Worm (Caenorhabditis elegans) whole organism, mixed stage, embryonic: ENCODE measurements around the gene C16E9.2.

ENCODE experiments used
- elt-1 ChIP-seq: sonication (generic microtip); optimal IDR thresholded peaks from 2 replicates; lab custom pipeline; 2017; ENCODE audit warnings: missing genetic modification characterization, mild to moderate bottlenecking, missing compliant biosample characterization, antibody characterized with exemption, moderate library complexity, borderline replicate concordance; ENCODE audit not compliant: insufficient read depth
- mls-2 ChIP-seq: sonication (generic microtip); optimal IDR thresholded peaks from 2 replicates; lab custom pipeline; 2016; ENCODE audit warnings: mild to moderate bottlenecking, missing genetic modification characterization, moderate library complexity, missing compliant biosample characterization
- nhr-76 ChIP-seq: sonication (generic microtip); optimal IDR thresholded peaks from 2 replicates; lab custom pipeline; 2017; ENCODE audit warnings: missing biosample characterization, missing genetic modification characterization
- snpc-4 ChIP-seq: fragments of 150-350 bp; optimal IDR thresholded peaks from 2 replicates; lab custom pipeline; 2014; ENCODE audit warnings: missing biosample characterization, missing genetic modification characterization
- unc-39 ChIP-seq: fragments of 150-350 bp; optimal IDR thresholded peaks from 2 replicates; lab custom pipeline; 2014; ENCODE audit warnings: missing biosample characterization, missing genetic modification characterization

DNA sequence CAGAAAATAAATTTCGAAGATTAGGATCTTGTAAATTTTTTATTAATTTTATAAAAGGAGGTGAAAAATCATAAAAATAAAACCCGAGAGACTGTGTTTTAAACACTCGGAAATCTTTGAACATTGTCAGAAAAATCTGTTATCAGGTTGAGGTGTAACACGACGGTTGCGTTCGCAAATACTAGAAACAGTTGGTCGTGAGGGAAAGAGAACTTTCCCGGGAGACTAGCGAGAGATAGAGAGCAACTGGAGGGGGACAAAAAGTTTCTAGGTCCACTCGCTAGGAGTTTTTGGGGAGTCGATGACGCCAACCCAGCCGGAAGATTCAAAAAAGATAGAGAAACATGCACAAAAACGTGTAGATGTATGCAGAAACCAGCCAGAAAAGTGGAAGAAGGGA lies 26.8 kb downstream of the C16E9.2 start:
- TF ChIP-seq unc-39 (tag; lab: Kevin White, UChicago) (no peak), nhr-76 (tag; lab: Kevin White, UChicago) (no peak), elt-1 (tag; lab: Kevin White, UChicago) (no peak), mls-2 (tag; lab: Kevin White, UChicago) (no peak), snpc-4 (tag; lab: Kevin White, UChicago) (no peak)
